Comparison of ENCODE assay signal across 1 fruit fly cellular context in the genomic region with DNA sequence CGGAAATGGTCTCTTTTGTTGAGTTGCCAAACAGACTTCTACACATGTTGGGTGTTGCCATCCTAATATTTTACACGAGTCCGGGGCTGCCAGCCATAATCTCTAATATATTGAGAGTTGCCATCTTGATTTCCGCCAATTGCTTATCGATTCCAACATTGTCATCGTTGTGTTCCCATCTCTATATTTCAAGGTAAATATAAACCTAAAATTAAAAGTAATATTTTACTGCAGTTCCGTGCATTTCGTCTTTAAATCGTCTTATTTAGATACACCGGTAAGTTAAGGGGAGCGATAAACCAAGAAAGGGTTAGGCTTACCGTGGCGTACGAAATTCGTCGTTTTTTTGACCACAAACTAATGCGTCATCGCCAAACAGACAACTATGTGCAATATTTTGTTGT.
TF ChIP-seq lines count a peak whose summit lies in the region.

A gene (plus strand): TSS at position 138 of the 404 bp plus-strand sequence.

TF ChIP-seq in whole organism, embryonic, 481 proteins besides CTCF, POLR2A, EP300 and RAD21 (continued from another document and continues in another):
- TF ChIP-seq CG10565 (GFP tag; optimal IDR thresholded peaks at IDR 0.05; lab: Kevin White, UChicago) (no peak), Antp (GFP tag; optimal IDR thresholded peaks at IDR 0.05; lab: Kevin White, UChicago) (peak; percentile 1), CG11398 (GFP tag; optimal IDR thresholded peaks at IDR 0.05; lab: Kevin White, UChicago) (no peak), ERR (GFP tag; optimal IDR thresholded peaks at IDR 0.05; lab: Kevin White, UChicago) (no peak), ems (GFP tag; optimal IDR thresholded peaks at IDR 0.05; lab: Kevin White, UChicago) (peak; percentile 2), Hr51 (GFP tag; optimal IDR thresholded peaks at IDR 0.05; lab: Kevin White, UChicago) (peak in 1 of 2 experiments; percentile 10), ham (GFP tag; IDR thresholded peaks at IDR 0.05; lab: Robert Waterston, UW) (no peak), cas (GFP tag; IDR thresholded peaks at IDR 0.05; lab: Robert Waterston, UW) (no peak), run (tag; optimal IDR thresholded peaks at IDR 0.05; lab: Kevin White, UChicago) (peak; percentile 19), fu2 (GFP tag; optimal IDR thresholded peaks at IDR 0.05; lab: Kevin White, UChicago) (no peak), maf-S (GFP tag; optimal IDR thresholded peaks at IDR 0.05; lab: Kevin White, UChicago) (peak; percentile 36), emc (GFP tag; optimal IDR thresholded peaks at IDR 0.05; lab: Kevin White, UChicago) (no peak), CG17385 (GFP tag; optimal IDR thresholded peaks at IDR 0.05; lab: Kevin White, UChicago) (no peak), CG13287 (GFP tag; IDR thresholded peaks at IDR 0.05; lab: Robert Waterston, UW; ENCODE audit: partially characterized antibody) (peak; percentile 64), CG8478 (optimal IDR thresholded peaks at IDR 0.05; lab: Kevin White, UChicago) (no peak), croc (GFP tag; conservative IDR thresholded peaks at IDR 0.05; lab: Robert Waterston, UW) (no peak), dmrt99B (tag; optimal IDR thresholded peaks at IDR 0.05; lab: Kevin White, UChicago) (no peak), CG11456 (GFP tag; IDR thresholded peaks at IDR 0.05; lab: Robert Waterston, UW) (no peak), pita (GFP tag; optimal IDR thresholded peaks at IDR 0.05; lab: Kevin White, UChicago) (peak; percentile 46), H15 (GFP tag; IDR thresholded peaks at IDR 0.05; lab: Robert Waterston, UW) (no peak), CG6854 (GFP tag; optimal IDR thresholded peaks at IDR 0.05; lab: Kevin White, UChicago) (no peak), CG17612 (GFP tag; IDR thresholded peaks at IDR 0.05; lab: Robert Waterston, UW) (no peak), CG11247 (GFP tag; IDR thresholded peaks at IDR 0.05; lab: Robert Waterston, UW) (no peak), sc (optimal IDR thresholded peaks at IDR 0.05; lab: Kevin White, UChicago) (no peak), sc (GFP tag; optimal IDR thresholded peaks at IDR 0.05; lab: Kevin White, UChicago) (no peak), CG4424 (GFP tag; optimal IDR thresholded peaks at IDR 0.05; lab: Kevin White, UChicago) (peak; percentile 32), CG12769 (tag; optimal IDR thresholded peaks at IDR 0.05; lab: Kevin White, UChicago) (peak; percentile 59), CG11093 (GFP tag; IDR thresholded peaks at IDR 0.05; lab: Robert Waterston, UW) (no peak), inv (GFP tag; IDR thresholded peaks at IDR 0.05; lab: Robert Waterston, UW; ENCODE audit: partially characterized antibody) (peak; percentile 20; the same call in 1 of the 2 replicates), ase (GFP tag; IDR thresholded peaks at IDR 0.05; lab: Robert Waterston, UW) (no peak), scrt (GFP tag; optimal IDR thresholded peaks at IDR 0.05; lab: Kevin White, UChicago) (no peak), tgo (GFP tag; IDR thresholded peaks at IDR 0.05; lab: Robert Waterston, UW) (no peak), CG10654 (GFP tag; optimal IDR thresholded peaks at IDR 0.05; lab: Kevin White, UChicago) (peak; percentile 27), dm (GFP tag; optimal IDR thresholded peaks at IDR 0.05; lab: Kevin White, UChicago) (no peak), CG17361 (GFP tag; IDR thresholded peaks at IDR 0.05; lab: Robert Waterston, UW) (no peak), onecut (GFP tag; IDR thresholded peaks at IDR 0.05; lab: Robert Waterston, UW) (no peak), ind (GFP tag; optimal IDR thresholded peaks at IDR 0.05; lab: Kevin White, UChicago) (peak; percentile 8), Poxn (GFP tag; IDR thresholded peaks at IDR 0.05; lab: Robert Waterston, UW) (no peak), CG8089 (GFP tag; optimal IDR thresholded peaks at IDR 0.05; lab: Kevin White, UChicago) (no peak), BEAF-32 (GFP tag; optimal IDR thresholded peaks at IDR 0.05; lab: Kevin White, UChicago) (peak; percentile 64), dimm (GFP tag; IDR thresholded peaks at IDR 0.05; lab: Robert Waterston, UW) (no peak), Trl (optimal IDR thresholded peaks at IDR 0.05; lab: Kevin White, UChicago) (no peak), Trl (GFP tag; optimal IDR thresholded peaks at IDR 0.05; lab: Kevin White, UChicago) (no peak), Abd-B (GFP tag; optimal IDR thresholded peaks at IDR 0.05; lab: Kevin White, UChicago) (no peak), eyg (GFP tag; optimal IDR thresholded peaks at IDR 0.05; lab: Kevin White, UChicago) (no peak), oc (tag; optimal IDR thresholded peaks at IDR 0.05; lab: Kevin White, UChicago) (peak; percentile 7), Rfx (GFP tag; IDR thresholded peaks at IDR 0.05; lab: Robert Waterston, UW) (peak; percentile 63), wek (GFP tag; optimal IDR thresholded peaks at IDR 0.05; lab: Kevin White, UChicago) (no peak), pzg (GFP tag; optimal IDR thresholded peaks at IDR 0.05; lab: Kevin White, UChicago) (peak; percentile 93), Eip74EF (GFP tag; optimal IDR thresholded peaks at IDR 0.05; lab: Kevin White, UChicago) (peak in 1 of 2 experiments; percentile 7), CG7839 (tag; optimal IDR thresholded peaks at IDR 0.05; lab: Kevin White, UChicago) (no peak), H2.0 (GFP tag; IDR thresholded peaks at IDR 0.05; lab: Robert Waterston, UW) (no peak), bsh (GFP tag; optimal IDR thresholded peaks at IDR 0.05; lab: Kevin White, UChicago) (no peak), Deaf1 (tag; optimal IDR thresholded peaks at IDR 0.05; lab: Kevin White, UChicago) (no peak), nerfin-1 (tag; optimal IDR thresholded peaks at IDR 0.05; lab: Kevin White, UChicago) (no peak), pho (GFP tag; optimal IDR thresholded peaks at IDR 0.05; lab: Kevin White, UChicago) (peak; percentile 45), CG12942 (GFP tag; optimal IDR thresholded peaks at IDR 0.05; lab: Kevin White, UChicago) (no peak), HmgZ (tag; optimal IDR thresholded peaks at IDR 0.05; lab: Kevin White, UChicago) (peak; percentile 82), Hey (tag; optimal IDR thresholded peaks at IDR 0.05; lab: Kevin White, UChicago) (no peak), Usf (GFP tag; optimal IDR thresholded peaks at IDR 0.05; lab: Kevin White, UChicago) (no peak), CG9817 (tag; optimal IDR thresholded peaks at IDR 0.05; lab: Kevin White, UChicago) (no peak), CG30403 (GFP tag; optimal IDR thresholded peaks at IDR 0.05; lab: Kevin White, UChicago) (no peak), chif (GFP tag; optimal IDR thresholded peaks at IDR 0.05; lab: Kevin White, UChicago) (peak in 1 of 2 experiments; percentile 13), nom (GFP tag; optimal IDR thresholded peaks at IDR 0.05; lab: Kevin White, UChicago) (no peak), CG42726 (GFP tag; IDR thresholded peaks at IDR 0.05; lab: Robert Waterston, UW; ENCODE audit: partially characterized antibody) (0 out of 2 replicates have a peak, but pooled peaks have one; percentile 38), schlank (tag; optimal IDR thresholded peaks at IDR 0.05; lab: Kevin White, UChicago) (no peak), YL-1 (GFP tag; optimal IDR thresholded peaks at IDR 0.05; lab: Kevin White, UChicago) (peak; percentile 76), CG3065 (GFP tag; optimal IDR thresholded peaks at IDR 0.05; lab: Kevin White, UChicago) (no peak), kah (GFP tag; optimal IDR thresholded peaks at IDR 0.05; lab: Kevin White, UChicago) (no peak), CkIIα-i1 (GFP tag; IDR thresholded peaks at IDR 0.05; lab: Robert Waterston, UW) (no peak), NFAT (GFP tag; IDR thresholded peaks at IDR 0.05; lab: Robert Waterston, UW) (peak; percentile 6; the same call in 1 of the 2 replicates), fd64A (GFP tag; optimal IDR thresholded peaks at IDR 0.05; lab: Kevin White, UChicago) (no peak), gsb (GFP tag; IDR thresholded peaks at IDR 0.05; lab: Robert Waterston, UW) (no peak), D19B (GFP tag; optimal IDR thresholded peaks at IDR 0.05; lab: Kevin White, UChicago) (no peak), CG3281 (GFP tag; optimal IDR thresholded peaks at IDR 0.05; lab: Kevin White, UChicago) (no peak), CG1647 (GFP tag; optimal IDR thresholded peaks at IDR 0.05; lab: Kevin White, UChicago) (peak; percentile 6), CG13775 (GFP tag; optimal IDR thresholded peaks at IDR 0.05; lab: Kevin White, UChicago) (no peak), CG11723 (GFP tag; optimal IDR thresholded peaks at IDR 0.05; lab: Kevin White, UChicago) (no peak), ac (GFP tag; optimal IDR thresholded peaks at IDR 0.05; lab: Kevin White, UChicago) (no peak), lbe (GFP tag; optimal IDR thresholded peaks at IDR 0.05; lab: Kevin White, UChicago) (peak; percentile 21), mam (GFP tag; optimal IDR thresholded peaks at IDR 0.05; lab: Kevin White, UChicago) (peak; percentile 26), E2f1 (GFP tag; IDR thresholded peaks at IDR 0.05; lab: Robert Waterston, UW) (no peak), gce (GFP tag; IDR thresholded peaks at IDR 0.05; lab: Robert Waterston, UW) (no peak), NC2α (GFP tag; optimal IDR thresholded peaks at IDR 0.05; lab: Kevin White, UChicago) (peak; percentile 20), ATbp (GFP tag; optimal IDR thresholded peaks at IDR 0.05; lab: Kevin White, UChicago) (no peak), CG34376 (GFP tag; optimal IDR thresholded peaks at IDR 0.05; lab: Kevin White, UChicago) (peak; percentile 8), B-H1 (GFP tag; IDR thresholded peaks at IDR 0.05; lab: Robert Waterston, UW) (no peak), Hsf (GFP tag; optimal IDR thresholded peaks at IDR 0.05; lab: Kevin White, UChicago) (no peak), CG2199 (GFP tag; IDR thresholded peaks at IDR 0.05; lab: Robert Waterston, UW) (no peak), CG6272 (GFP tag; IDR thresholded peaks at IDR 0.05; lab: Robert Waterston, UW) (no peak), CG14014 (GFP tag; IDR thresholded peaks at IDR 0.05; lab: Robert Waterston, UW) (no peak), btn (GFP tag; optimal IDR thresholded peaks at IDR 0.05; lab: Kevin White, UChicago) (no peak), al (GFP tag; IDR thresholded peaks at IDR 0.05; lab: Robert Waterston, UW) (no peak), zen (tag; optimal IDR thresholded peaks at IDR 0.05; lab: Kevin White, UChicago) (peak; percentile 36), CG10147 (GFP tag; optimal IDR thresholded peaks at IDR 0.05; lab: Kevin White, UChicago) (peak; percentile 30), CG7357 (GFP tag; IDR thresholded peaks at IDR 0.05; lab: Robert Waterston, UW) (no peak), CG6254 (GFP tag; optimal IDR thresholded peaks at IDR 0.05; lab: Kevin White, UChicago) (no peak), Dek (tag; optimal IDR thresholded peaks at IDR 0.05; lab: Kevin White, UChicago) (peak; percentile 60), Hr39 (optimal IDR thresholded peaks at IDR 0.05; lab: Kevin White, UChicago) (no peak), Gsc (GFP tag; IDR thresholded peaks at IDR 0.05; lab: Robert Waterston, UW) (no peak), CG8944 (GFP tag; optimal IDR thresholded peaks at IDR 0.05; lab: Kevin White, UChicago) (no peak), Dad (GFP tag; optimal IDR thresholded peaks at IDR 0.05; lab: Kevin White, UChicago) (no peak), dpn (GFP tag; optimal IDR thresholded peaks at IDR 0.05; lab: Kevin White, UChicago) (peak in 1 of 2 experiments; percentile 23), Jarid2 (GFP tag; optimal IDR thresholded peaks at IDR 0.05; lab: Kevin White, UChicago) (no peak), CG17802 (tag; optimal IDR thresholded peaks at IDR 0.05; lab: Kevin White, UChicago) (no peak), shn (GFP tag; optimal IDR thresholded peaks at IDR 0.05; lab: Kevin White, UChicago) (no peak), NfI (GFP tag; optimal IDR thresholded peaks at IDR 0.05; lab: Kevin White, UChicago) (peak; percentile 26), CG7963 (GFP tag; IDR thresholded peaks at IDR 0.05; lab: Robert Waterston, UW; ENCODE audit: partially characterized antibody) (no peak), CG14667 (GFP tag; IDR thresholded peaks at IDR 0.05; lab: Robert Waterston, UW) (no peak), ci (GFP tag; IDR thresholded peaks at IDR 0.05; lab: Robert Waterston, UW) (no peak), CG17912 (GFP tag; optimal IDR thresholded peaks at IDR 0.05; lab: Kevin White, UChicago) (no peak), CG9797 (GFP tag; optimal IDR thresholded peaks at IDR 0.05; lab: Kevin White, UChicago) (peak; percentile 57), CG4730 (GFP tag; IDR thresholded peaks at IDR 0.05; lab: Robert Waterston, UW) (no peak), CG8359 (GFP tag; optimal IDR thresholded peaks at IDR 0.05; lab: Kevin White, UChicago; ENCODE audit: borderline replicate concordance) (no peak), ttk (GFP tag; IDR thresholded peaks at IDR 0.05; lab: Robert Waterston, UW) (no peak), CG7271 (tag; optimal IDR thresholded peaks at IDR 0.05; lab: Kevin White, UChicago) (no peak), lilli (GFP tag; optimal IDR thresholded peaks at IDR 0.05; lab: Kevin White, UChicago) (peak; percentile 53), ro (GFP tag; IDR thresholded peaks at IDR 0.05; lab: Robert Waterston, UW) (no peak), crc (GFP tag; optimal IDR thresholded peaks at IDR 0.05; lab: Kevin White, UChicago) (no peak), gro (GFP tag; optimal IDR thresholded peaks at IDR 0.05; lab: Kevin White, UChicago) (peak; percentile 81), CG15696 (tag; optimal IDR thresholded peaks at IDR 0.05; lab: Kevin White, UChicago) (peak; percentile 35), lov (optimal IDR thresholded peaks at IDR 0.05; lab: Kevin White, UChicago) (no peak), lov (GFP tag; IDR thresholded peaks at IDR 0.05; lab: Robert Waterston, UW) (no peak), Rx (GFP tag; IDR thresholded peaks at IDR 0.05; lab: Robert Waterston, UW) (no peak), CG10431 (GFP tag; optimal IDR thresholded peaks at IDR 0.05; lab: Kevin White, UChicago) (no peak), Med (GFP tag; lab: Kevin White, UChicago) (peak; percentile 84), CG7745 (tag; optimal IDR thresholded peaks at IDR 0.05; lab: Kevin White, UChicago) (no peak), amos (GFP tag; IDR thresholded peaks at IDR 0.05; lab: Robert Waterston, UW; ENCODE audit: partially characterized antibody) (peak; percentile 53; the same call in 1 of the 2 replicates), abd-A (tag; optimal IDR thresholded peaks at IDR 0.05; lab: Kevin White, UChicago) (no peak), ewg (GFP tag; optimal IDR thresholded peaks at IDR 0.05; lab: Kevin White, UChicago) (no peak), CG12071 (GFP tag; optimal IDR thresholded peaks at IDR 0.05; lab: Kevin White, UChicago) (no peak), CG11696 (GFP tag; IDR thresholded peaks at IDR 0.05; lab: Robert Waterston, UW) (no peak), B-H2 (GFP tag; optimal IDR thresholded peaks at IDR 0.05; lab: Kevin White, UChicago) (peak; percentile 70)
